Worm (Caenorhabditis elegans) whole organism, mixed stage, embryonic: ENCODE measurements around the gene nspb-5.
"Not testable (repeated sequence)": the region's sequence is repeated elsewhere in the genome, so short reads cannot be mapped to it uniquely, and the experiment has no call there.

Experiments used
- M03D4.4 ChIP-seq: sonication (generic microtip); optimal IDR thresholded peaks from 2 replicates; lab custom pipeline; 2017; ENCODE audit warnings: mild to moderate bottlenecking, missing genetic modification characterization, missing compliant biosample characterization
- blmp-1 ChIP-seq: fragments of 150-350 bp; optimal IDR thresholded peaks from 2 replicates; lab custom pipeline; 2014; ENCODE audit warnings: missing biosample characterization, missing genetic modification characterization
- ceh-39 ChIP-seq: fragments of 150-350 bp; optimal IDR thresholded peaks from 2 replicates; lab custom pipeline; 2014; ENCODE audit warnings: missing biosample characterization, missing genetic modification characterization
- ceh-43 ChIP-seq: fragments of 200-800 bp; sonication (Bioruptor generic); optimal IDR thresholded peaks from 2 replicates; lab custom pipeline; 2018; ENCODE audit warnings: mild to moderate bottlenecking, missing genetic modification characterization, moderate library complexity, missing compliant biosample characterization
- ceh-83 ChIP-seq: fragments of 200-800 bp; sonication (Bioruptor generic); optimal IDR thresholded peaks from 2 replicates; lab custom pipeline; 2018; ENCODE audit warnings: mild to moderate bottlenecking, missing genetic modification characterization, missing compliant biosample characterization
- drap-1 ChIP-seq: fragments of 200-800 bp; sonication (Bioruptor generic); optimal IDR thresholded peaks from 3 replicates; lab custom pipeline; 2018; ENCODE audit warnings: mild to moderate bottlenecking, missing genetic modification characterization, missing compliant biosample characterization
- elt-1 ChIP-seq: sonication (generic microtip); optimal IDR thresholded peaks from 2 replicates; lab custom pipeline; 2017; ENCODE audit warnings: missing genetic modification characterization, mild to moderate bottlenecking, missing compliant biosample characterization, antibody characterized with exemption, moderate library complexity, borderline replicate concordance; ENCODE audit not compliant: insufficient read depth
- elt-3 ChIP-seq: fragments of 150-350 bp; optimal IDR thresholded peaks from 2 replicates; lab custom pipeline; 2014; ENCODE audit warnings: missing biosample characterization, missing genetic modification characterization
- flh-1 ChIP-seq: fragments of 200-800 bp; sonication (Bioruptor generic); optimal IDR thresholded peaks from 2 replicates; lab custom pipeline; 2018; ENCODE audit warnings: mild to moderate bottlenecking, missing genetic modification characterization, moderate library complexity, missing compliant biosample characterization
- ham-2 ChIP-seq: fragments of 200-800 bp; sonication (Bioruptor generic); optimal IDR thresholded peaks from 2 replicates; lab custom pipeline; 2018; ENCODE audit warnings: mild to moderate bottlenecking, missing genetic modification characterization, missing compliant biosample characterization
- lin-13 ChIP-seq: fragments of 150-350 bp; optimal IDR thresholded peaks from 2 replicates; lab custom pipeline; 2014; ENCODE audit warnings: missing biosample characterization, missing genetic modification characterization
- lin-32 ChIP-seq: fragments of 200-800 bp; sonication (Bioruptor generic); optimal IDR thresholded peaks from 2 replicates; lab custom pipeline; 2018; ENCODE audit warnings: mild to moderate bottlenecking, missing genetic modification characterization, missing compliant biosample characterization
- lsy-2 ChIP-seq: fragments of 150-350 bp; optimal IDR thresholded peaks from 2 replicates; lab custom pipeline; 2014; ENCODE audit warnings: missing biosample characterization, missing genetic modification characterization
- mab-5 ChIP-seq: fragments of 150-350 bp; optimal IDR thresholded peaks from 2 replicates; lab custom pipeline; 2014; ENCODE audit warnings: missing biosample characterization, missing genetic modification characterization
- mep-1 ChIP-seq: fragments of 150-350 bp; optimal IDR thresholded peaks from 2 replicates; lab custom pipeline; 2017; ENCODE audit warnings: missing biosample characterization, missing genetic modification reagents, missing genetic modification characterization, inconsistent platforms
- mls-2 ChIP-seq: sonication (generic microtip); optimal IDR thresholded peaks from 2 replicates; lab custom pipeline; 2016; ENCODE audit warnings: mild to moderate bottlenecking, missing genetic modification characterization, moderate library complexity, missing compliant biosample characterization
- nhr-12 ChIP-seq: fragments of 150-350 bp; optimal IDR thresholded peaks from 2 replicates; lab custom pipeline; 2014; ENCODE audit warnings: missing biosample characterization, missing genetic modification characterization
- nhr-2 ChIP-seq: fragments of 150-350 bp; optimal IDR thresholded peaks from 2 replicates; lab custom pipeline; 2014; ENCODE audit warnings: missing biosample characterization, missing genetic modification characterization
- nhr-237 ChIP-seq: fragments of 150-350 bp; optimal IDR thresholded peaks from 2 replicates; lab custom pipeline; 2014; ENCODE audit warnings: missing biosample characterization, missing genetic modification characterization
- nhr-28 ChIP-seq: fragments of 150-350 bp; optimal IDR thresholded peaks from 2 replicates; lab custom pipeline; 2014; ENCODE audit warnings: missing biosample characterization, missing genetic modification characterization
- nhr-76 ChIP-seq: sonication (generic microtip); optimal IDR thresholded peaks from 2 replicates; lab custom pipeline; 2017; ENCODE audit warnings: missing biosample characterization, missing genetic modification characterization
- pha-4 ChIP-seq: fragments of 150-350 bp; optimal IDR thresholded peaks from 2 replicates; lab custom pipeline; 2018; ENCODE audit warnings: missing biosample characterization, missing genetic modification reagents, missing genetic modification characterization
- sem-2 ChIP-seq: fragments of 200-800 bp; sonication (Bioruptor generic); optimal IDR thresholded peaks from 2 replicates; lab custom pipeline; 2018; ENCODE audit warnings: mild to moderate bottlenecking, missing genetic modification characterization, missing compliant biosample characterization
- snpc-4 ChIP-seq: fragments of 150-350 bp; optimal IDR thresholded peaks from 2 replicates; lab custom pipeline; 2014; ENCODE audit warnings: missing biosample characterization, missing genetic modification characterization
- tbx-8 ChIP-seq: fragments of 200-800 bp; sonication (Bioruptor generic); optimal IDR thresholded peaks from 2 replicates; lab custom pipeline; 2018; ENCODE audit warnings: mild to moderate bottlenecking, missing genetic modification characterization, moderate library complexity, missing compliant biosample characterization
- unc-120 ChIP-seq: sonication (generic microtip); optimal IDR thresholded peaks from 2 replicates; lab custom pipeline; 2017; ENCODE audit warnings: missing genetic modification characterization, missing compliant biosample characterization; ENCODE audit not compliant: poor library complexity, severe bottlenecking
- unc-39 ChIP-seq: fragments of 150-350 bp; optimal IDR thresholded peaks from 2 replicates; lab custom pipeline; 2014; ENCODE audit warnings: missing biosample characterization, missing genetic modification characterization
- unc-62 ChIP-seq: fragments of 150-350 bp; optimal IDR thresholded peaks from 2 replicates; lab custom pipeline; 2014; ENCODE audit warnings: missing biosample characterization, missing genetic modification reagents, missing genetic modification characterization
- zip-8 ChIP-seq: fragments of 150-350 bp; optimal IDR thresholded peaks from 2 replicates; lab custom pipeline; 2014; ENCODE audit warnings: missing biosample characterization, missing genetic modification characterization
- ztf-11 ChIP-seq: fragments of 150-350 bp; optimal IDR thresholded peaks from 2 replicates; lab custom pipeline; 2014; ENCODE audit warnings: missing biosample characterization, missing genetic modification characterization

nspb-5 gene

DNA sequence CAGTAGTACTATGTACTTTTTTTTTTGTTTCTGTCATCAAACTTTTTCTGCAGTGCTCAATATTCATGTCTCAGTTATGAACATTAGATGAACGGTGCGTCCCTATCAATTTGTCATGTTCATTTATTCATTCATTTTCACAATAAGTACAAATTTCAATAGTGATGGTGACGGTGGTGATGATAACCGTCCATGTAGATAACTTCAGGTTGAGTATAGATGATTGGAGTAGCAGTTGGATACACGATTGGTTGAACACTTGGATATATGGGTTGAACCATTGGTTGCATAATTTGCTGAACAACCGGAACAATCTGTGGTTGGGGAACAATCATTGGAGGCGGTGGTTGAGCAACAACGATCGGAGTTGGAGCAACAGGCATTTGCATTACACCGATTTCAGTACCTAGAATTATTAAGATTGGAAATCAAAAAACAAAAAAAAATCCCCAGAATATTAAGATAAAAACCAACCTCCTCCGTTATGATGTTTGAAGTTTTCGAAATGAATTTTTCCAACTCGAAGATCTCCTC is 10.7 kb upstream of the nspb-5 start:
- no peak for TF ChIP-seq nhr-12
- no peak for TF ChIP-seq unc-39 (tag; lab: Kevin White, UChicago)
- TF ChIP-seq flh-1 (GFP tag; lab: Kevin White, UChicago) = no peak
- no peak for TF ChIP-seq ham-2
- TF ChIP-seq ceh-39 (tag; lab: Kevin White, UChicago) = no peak
- no peak for TF ChIP-seq lin-32 (GFP tag; lab: Kevin White, UChicago)
- no peak for TF ChIP-seq blmp-1 (tag; lab: Kevin White, UChicago)
- TF ChIP-seq elt-3 (tag; lab: Kevin White, UChicago) = no peak
- TF ChIP-seq elt-1 (tag; lab: Kevin White, UChicago) = no peak
- no peak for TF ChIP-seq mab-5
- TF ChIP-seq unc-120 (tag; lab: Kevin White, UChicago) = no peak
- TF ChIP-seq nhr-28 = no peak
- TF ChIP-seq pha-4 (tag; lab: Kevin White, UChicago) = no peak
- TF ChIP-seq zip-8 (tag; lab: Kevin White, UChicago) = no peak
- no peak for TF ChIP-seq nhr-237 (tag; lab: Kevin White, UChicago)
- no peak for TF ChIP-seq ztf-11 (tag; lab: Kevin White, UChicago)
- TF ChIP-seq lin-13 (tag; lab: Kevin White, UChicago) = no peak
- no peak for TF ChIP-seq M03D4.4 (tag; lab: Kevin White, UChicago)
- TF ChIP-seq mep-1 (tag; lab: Kevin White, UChicago) = no peak
- TF ChIP-seq, all 35 proteins: peak for 0

ce11 chrIV:6590029-6590428 is 8.8 kb upstream of the nspb-5 start, which contains the start of the genes lec-11 and irld-7:
lec-11 (minus strand) TSS chrIV:6590154.
irld-7 (plus strand) TSS chrIV:6590360.
- TF ChIP-seq M03D4.4 (tag; lab: Kevin White, UChicago) (no peak), nhr-2 (tag; lab: Kevin White, UChicago) (no peak), elt-3 (tag; lab: Kevin White, UChicago) (no peak), tbx-8 (GFP tag; lab: Kevin White, UChicago) (no peak), elt-1 (tag; lab: Kevin White, UChicago) (no peak), flh-1 (GFP tag; lab: Kevin White, UChicago) (no peak), unc-62 (GFP tag; lab: Kevin White, UChicago) (no peak), snpc-4 (no peak), ham-2 (no peak), lin-13 (tag; lab: Kevin White, UChicago) (no peak), ceh-83 (GFP tag; lab: Kevin White, UChicago) (no peak), lsy-2 (tag; lab: Kevin White, UChicago) (no peak), nhr-28 (no peak)

DNA sequence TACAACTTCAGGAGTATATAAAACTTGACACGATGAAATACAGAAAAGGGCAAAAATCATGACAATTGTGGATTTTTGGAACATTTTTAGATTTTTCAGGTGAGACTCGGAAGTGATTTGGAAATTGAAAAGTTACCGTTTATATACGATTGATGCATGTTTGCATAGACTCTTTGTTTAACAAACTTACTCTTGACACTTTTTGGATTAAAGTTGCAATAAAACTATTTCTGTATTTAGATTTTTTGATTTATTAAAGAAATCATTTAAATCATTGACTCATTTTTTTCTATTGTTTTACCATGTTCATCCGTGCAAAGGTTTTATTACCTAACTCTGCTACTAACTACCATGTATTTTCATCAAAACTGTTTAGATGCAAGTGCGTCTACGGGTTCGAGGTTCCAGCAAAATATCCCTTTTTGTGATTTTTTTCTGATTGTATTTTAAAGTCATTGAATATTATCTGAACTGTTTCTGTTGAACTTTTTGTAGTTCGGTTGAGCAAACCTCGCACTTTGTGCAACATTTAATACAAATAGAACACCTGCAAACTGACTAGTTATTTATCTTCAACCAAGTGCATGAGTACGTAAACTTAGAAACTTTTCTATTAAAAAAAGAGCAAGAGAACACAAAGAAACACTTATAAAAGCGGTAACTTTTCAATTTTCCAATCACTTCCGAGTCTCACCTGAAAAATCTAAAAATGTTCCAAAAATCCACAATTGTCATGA is 7.7 kb upstream of the nspb-5 start, which contains the start of the genes nspb-1 and nspb-2:
nspb-1 (minus strand) TSS at position 101 of the 737 bp plus-strand sequence.
nspb-2 (plus strand) TSS at position 687 of the 737 bp plus-strand sequence.
- not testable (repeated sequence) for TF ChIP-seq nhr-12; ztf-11 (tag; lab: Kevin White, UChicago); sem-2 (GFP tag; lab: Kevin White, UChicago)

DNA sequence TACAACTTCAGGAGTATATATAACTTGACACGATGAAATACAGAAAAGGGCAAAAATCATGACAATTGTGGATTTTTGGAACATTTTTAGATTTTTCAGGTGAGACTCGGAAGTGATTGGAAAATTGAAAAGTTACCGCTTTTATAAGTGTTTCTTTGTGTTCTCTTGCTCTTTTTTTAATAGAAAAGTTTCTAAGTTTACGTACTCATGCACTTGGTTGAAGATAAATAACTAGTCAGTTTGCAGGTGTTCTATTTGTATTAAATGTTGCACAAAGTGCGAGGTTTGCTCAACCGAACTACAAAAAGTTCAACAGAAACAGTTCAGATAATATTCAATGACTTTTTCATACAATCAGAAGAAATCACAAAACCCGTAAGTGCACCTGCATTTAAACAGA is 4.0 kb upstream of the nspb-5 start, which contains the start of gene nspb-3:
nspb-3 (minus strand) TSS at position 101 of the 400 bp plus-strand sequence.
- not testable (repeated sequence) for TF ChIP-seq ceh-43, flh-1, lin-32 (GFP tag; lab: Kevin White, UChicago)

DNA sequence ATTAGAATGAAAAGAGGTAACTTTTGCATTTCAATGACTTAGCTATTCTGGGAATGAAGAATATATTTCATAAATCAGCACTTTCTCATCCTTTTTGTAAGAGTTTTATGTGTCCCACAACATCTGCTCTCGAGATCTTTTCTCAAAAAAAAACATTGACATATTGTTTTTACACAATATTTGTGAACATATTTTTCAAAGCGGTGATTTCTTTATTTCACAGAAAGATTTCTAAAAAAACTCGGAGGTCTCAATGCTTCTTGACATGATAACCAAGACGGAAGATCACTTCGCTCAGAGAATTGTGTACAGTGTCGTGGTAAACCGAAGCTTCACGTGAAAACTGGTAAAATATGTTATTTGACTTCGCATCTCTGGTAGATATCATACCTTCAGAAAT is 2.9 kb upstream of the nspb-5 start, which contains the start of gene F38A5.22:
F38A5.22 (minus strand) TSS at position 29 of the 400 bp plus-strand sequence.
- TF ChIP-seq snpc-4 (no peak), nhr-2 (tag; lab: Kevin White, UChicago) (no peak), drap-1 (no peak), ceh-83 (GFP tag; lab: Kevin White, UChicago) (no peak), mab-5 (no peak), ceh-43 (GFP tag; lab: Kevin White, UChicago) (no peak), elt-1 (tag; lab: Kevin White, UChicago) (no peak), mls-2 (tag; lab: Kevin White, UChicago) (no peak), nhr-76 (tag; lab: Kevin White, UChicago) (no peak)
